Worm (Caenorhabditis elegans) whole organism, L4 larva: ENCODE results near the gene tag-180.

ENCODE experiments used
- ceh-62 ChIP-seq: sonication (generic microtip); optimal IDR thresholded peaks from 2 replicates; lab custom pipeline; 2017; ENCODE audit warnings: missing biosample characterization, missing genetic modification characterization
- duxl-1 ChIP-seq: sonication (generic microtip); optimal IDR thresholded peaks from 2 replicates; lab custom pipeline; 2016; ENCODE audit warnings: mild to moderate bottlenecking, missing genetic modification characterization, moderate library complexity, missing compliant biosample characterization; ENCODE audit not compliant: poor library complexity
- lin-13 ChIP-seq: fragments of 150-350 bp; optimal IDR thresholded peaks from 2 replicates; lab custom pipeline; 2014; ENCODE audit warnings: missing biosample characterization, missing genetic modification reagents, missing genetic modification characterization
- lin-39 ChIP-seq: fragments of 150-350 bp; optimal IDR thresholded peaks from 2 replicates; lab custom pipeline; 2014; ENCODE audit warnings: missing biosample characterization, missing genetic modification reagents, missing genetic modification characterization
- pqm-1 ChIP-seq: sonication (generic microtip); optimal IDR thresholded peaks from 2 replicates; lab custom pipeline; 2017; ENCODE audit warnings: missing biosample characterization, missing genetic modification characterization
- unc-62 ChIP-seq, 3 experiments: fragments of 150-350 bp in 1 of 3; sonication (generic microtip); optimal IDR thresholded peaks in 2 of 3; peaks in 1 of 3; 1 replicate in 1 of 3; 2 replicates in 2 of 3; lab custom pipeline; 2014 to 2017; ENCODE audit warnings: missing biosample characterization in 3 of 3, missing genetic modification characterization in 3 of 3, missing genetic modification reagents in 3 of 3, missing genotype in 1 of 3

ce11 chrII:11281177-11281576 lies 48.1 kb downstream of the tag-180 start:
- TF ChIP-seq pqm-1 (no peak), lin-39 (tag; lab: Kevin White, UChicago) (no peak), duxl-1 (tag; lab: Kevin White, UChicago) (no peak), unc-62 (GFP tag; optimal IDR thresholded peaks at IDR 0.05 in 1 of 2; lab: Kevin White, UChicago) (no peak), unc-62 (tag; optimal IDR thresholded peaks at IDR 0.05; lab: Kevin White, UChicago) (no peak), lin-13 (no peak), ceh-62 (tag; lab: Kevin White, UChicago) (no peak)
